Worm (Caenorhabditis elegans): ENCODE results near the gene F01F1.15.
A peak's percentile ranks its signal among the peaks of the same experiment; 100 is the strongest.

The F01F1.15 gene

ce11 chrIII:5897468-5897867 is 28.1 kb upstream of the F01F1.15 start:
- TF ChIP-seq aha-1 (tag): peak; percentile 4
- TF ChIP-seq mep-1 (tag; optimal IDR thresholded peaks at IDR 0.05): peak; percentile 15
- no peak for TF ChIP-seq ceh-28 (tag; optimal IDR thresholded peaks at IDR 0.05)

ce11 chrIII:5895913-5896312 is 26.6 kb upstream of the F01F1.15 start, which contains the start of gene pxl-1:
pxl-1 (minus strand) TSS chrIII:5896013.
- TF ChIP-seq ceh-32 (tag; optimal IDR thresholded peaks at IDR 0.05; ENCODE audit: poor library complexity) (no peak), hlh-30 (tag; optimal IDR thresholded peaks at IDR 0.05; ENCODE audit: insufficient read depth) (no peak), nhr-11 (tag; optimal IDR thresholded peaks at IDR 0.05) (no peak), ama-1 (optimal IDR thresholded peaks at IDR 0.05) (no peak), mdl-1 (tag; optimal IDR thresholded peaks at IDR 0.05) (no peak), mxl-3 (GFP tag; optimal IDR thresholded peaks at IDR 0.05) (no peak), lin-15B (tag; optimal IDR thresholded peaks at IDR 0.05) (no peak), hif-1 (tag; optimal IDR thresholded peaks at IDR 0.05) (no peak), pqm-1 (tag; optimal IDR thresholded peaks at IDR 0.05) (no peak), nhr-111 (GFP tag; optimal IDR thresholded peaks at IDR 0.05) (no peak), ceh-62 (tag; optimal IDR thresholded peaks at IDR 0.05) (no peak)

ce11 chrIII:5892909-5893308 is 23.6 kb upstream of the F01F1.15 start:
- TF ChIP-seq hmg-1.1 (GFP tag; IDR thresholded peaks at IDR 0.05) (no peak), T20F7.1 (GFP tag; optimal IDR thresholded peaks at IDR 0.05) (no peak), mdl-1 (tag; optimal IDR thresholded peaks at IDR 0.05) (no peak), lin-39 (tag; optimal IDR thresholded peaks at IDR 0.05) (no peak), egl-43 (GFP tag; IDR thresholded peaks at IDR 0.05) (no peak), nhr-6 (tag; optimal IDR thresholded peaks at IDR 0.05) (no peak), attf-4 (tag; optimal IDR thresholded peaks at IDR 0.05) (no peak), mxl-2 (GFP tag; conservative IDR thresholded peaks at IDR 0.05) (no peak)

- no peak for TF ChIP-seq dmd-9 (GFP tag; IDR thresholded peaks at IDR 0.05)
- no peak for TF ChIP-seq dmd-8 (GFP tag; IDR thresholded peaks at IDR 0.05)
- TF ChIP-seq zfp-3 (GFP tag; conservative IDR thresholded peaks at IDR 0.05): no peak
- no peak for TF ChIP-seq gei-8 (GFP tag; optimal IDR thresholded peaks at IDR 0.05)
- no peak for TF ChIP-seq arid-1 (GFP tag; conservative IDR thresholded peaks at IDR 0.05)
- no peak for TF ChIP-seq pqm-1 (tag; optimal IDR thresholded peaks at IDR 0.05)
- no peak for TF ChIP-seq unc-62 (GFP tag; optimal IDR thresholded peaks at IDR 0.05 in 1 of 2)
- no peak for TF ChIP-seq unc-62 (tag; optimal IDR thresholded peaks at IDR 0.05)
- TF ChIP-seq hlh-11 (tag; optimal IDR thresholded peaks at IDR 0.05): no peak
- no peak for TF ChIP-seq duxl-1 (tag; optimal IDR thresholded peaks at IDR 0.05; ENCODE audit: poor library complexity)
- TF ChIP-seq F37D6.2 (tag; optimal IDR thresholded peaks at IDR 0.05): no peak
- TF ChIP-seq mep-1 (tag; optimal IDR thresholded peaks at IDR 0.05): no peak
- TF ChIP-seq fkh-10 (GFP tag; optimal IDR thresholded peaks at IDR 0.05): no peak
- no peak for TF ChIP-seq T26A8.4 (GFP tag; IDR thresholded peaks at IDR 0.05)
- TF ChIP-seq unc-39 (tag; optimal IDR thresholded peaks at IDR 0.05): no peak
- TF ChIP-seq lin-13 (GFP tag; optimal IDR thresholded peaks at IDR 0.05): no peak
- no peak for TF ChIP-seq nhr-28 (tag; optimal IDR thresholded peaks at IDR 0.05)
- TF ChIP-seq ceh-44 (GFP tag; IDR thresholded peaks at IDR 0.05): no peak
These were observed 19.3 kb upstream of the F01F1.15 start, which contains the start of gene C28H8.8 for ce11 chrIII:5888675-5889074. C28H8.8 (minus strand) TSS chrIII:5888775.

Measured in whole organism, L4 larva.